Worm (Caenorhabditis elegans) whole organism, young adult: Measurements from ENCODE around the gene srd-12.
A peak's percentile ranks its signal among the peaks of the same experiment; 100 is the strongest.

Source experiments
- B0336.3 ChIP-seq: fragments of 200-800 bp; sonication (Bioruptor generic); IDR thresholded peaks from 2 replicates; pipeline ENCODE4 v1.3.6; 2022; ENCODE audit warnings: missing genetic modification characterization, missing compliant biosample characterization
- C17E4.6 ChIP-seq: fragments of 200-800 bp; sonication (Bioruptor generic); IDR thresholded peaks from 2 replicates; pipeline ENCODE4 v1.3.6; 2022; ENCODE audit warnings: missing genetic modification reagents, missing genetic modification characterization, missing compliant biosample characterization
- F10E7.11 ChIP-seq: sonication (generic microtip); optimal IDR thresholded peaks from 2 replicates; lab custom pipeline; 2017; ENCODE audit warnings: mild to moderate bottlenecking, missing genetic modification characterization, moderate library complexity, missing compliant biosample characterization
- F52B5.7 ChIP-seq: sonication (generic microtip); optimal IDR thresholded peaks from 2 replicates; lab custom pipeline; 2016; ENCODE audit warnings: mild to moderate bottlenecking, missing genetic modification characterization, missing compliant biosample characterization
- K12H6.12 ChIP-seq: fragments of 200-800 bp; sonication (Bioruptor generic); optimal IDR thresholded peaks from 2 replicates; lab custom pipeline; 2018; ENCODE audit warnings: mild to moderate bottlenecking, missing genetic modification characterization, missing compliant biosample characterization
- Y53F4B.3 ChIP-seq: fragments of 200-800 bp; sonication (Bioruptor generic); IDR thresholded peaks from 2 replicates; pipeline ENCODE4 v1.3.6; 2022; ENCODE audit warnings: missing genetic modification reagents, missing genetic modification characterization, missing compliant biosample characterization
- atf-7 ChIP-seq: sonication (generic microtip); optimal IDR thresholded peaks from 2 replicates; lab custom pipeline; 2017; ENCODE audit warnings: mild to moderate bottlenecking, missing genetic modification characterization, missing compliant biosample characterization
- bed-1 ChIP-seq: fragments of 200-800 bp; sonication (Bioruptor generic); IDR thresholded peaks from 2 replicates; pipeline ENCODE4 v1.3.6; 2022; ENCODE audit warnings: missing genetic modification reagents, missing genetic modification characterization, missing compliant biosample characterization
- cebp-1 ChIP-seq, 2 experiments: fragments of 200-800 bp in 1 of 2; sonication (Bioruptor generic) in 1 of 2; sonication (generic microtip) in 1 of 2; IDR thresholded peaks in 1 of 2; optimal IDR thresholded peaks in 1 of 2; 2 replicates each; pipeline versions ENCODE4 v1.3.6 to Lab custom; 2017 to 2022; ENCODE audit warnings: missing compliant biosample characterization in 2 of 2, missing genetic modification characterization in 2 of 2, mild to moderate bottlenecking in 1 of 2, missing genetic modification reagents in 1 of 2, moderate library complexity in 1 of 2
- ceh-100 ChIP-seq: fragments of 200-800 bp; sonication (Bioruptor generic); IDR thresholded peaks from 2 replicates; pipeline ENCODE4 v1.3.6; 2022; ENCODE audit warnings: missing genetic modification reagents, missing genetic modification characterization, missing compliant biosample characterization
- ceh-27 ChIP-seq: fragments of 200-800 bp; sonication (Bioruptor generic); optimal IDR thresholded peaks from 2 replicates; lab custom pipeline; 2018; ENCODE audit warnings: mild to moderate bottlenecking, missing genetic modification characterization, moderate library complexity, missing compliant biosample characterization
- ceh-79 ChIP-seq: sonication (generic microtip); optimal IDR thresholded peaks from 2 replicates; lab custom pipeline; 2017; ENCODE audit warnings: mild to moderate bottlenecking, missing genetic modification characterization, missing compliant biosample characterization
- ceh-91 ChIP-seq: fragments of 200-800 bp; sonication (Bioruptor generic); IDR thresholded peaks from 2 replicates; pipeline ENCODE4 v1.3.6; 2022; ENCODE audit warnings: missing genetic modification reagents, missing genetic modification characterization, missing compliant biosample characterization
- chd-7 ChIP-seq: sonication (generic microtip); optimal IDR thresholded peaks from 2 replicates; lab custom pipeline; 2016; ENCODE audit warnings: mild to moderate bottlenecking, missing genetic modification characterization, moderate library complexity, missing compliant biosample characterization
- die-1 ChIP-seq: sonication (generic microtip); optimal IDR thresholded peaks from 2 replicates; lab custom pipeline; 2016; ENCODE audit warnings: missing genotype, mild to moderate bottlenecking, missing genetic modification characterization, missing compliant biosample characterization
- dox-1 ChIP-seq: fragments of 200-800 bp; sonication (Bioruptor generic); IDR thresholded peaks from 2 replicates; pipeline ENCODE4 v1.3.6; 2022; ENCODE audit warnings: missing genetic modification reagents, missing genetic modification characterization, missing compliant biosample characterization
- dpl-1 ChIP-seq: fragments of 150-350 bp; optimal IDR thresholded peaks from 2 replicates; lab custom pipeline; 2014; ENCODE audit warnings: missing biosample characterization, missing genetic modification reagents, missing genetic modification characterization
- him-1 ChIP-seq: sonication (generic microtip); optimal IDR thresholded peaks from 2 replicates; lab custom pipeline; 2016; ENCODE audit warnings: missing genotype, missing genetic modification reagents, missing genetic modification characterization, missing compliant biosample characterization
- hmg-1.2 ChIP-seq: fragments of 200-800 bp; sonication (Bioruptor generic); IDR thresholded peaks from 2 replicates; pipeline ENCODE4 v1.3.6; 2022; ENCODE audit warnings: missing genetic modification reagents, missing genetic modification characterization, missing compliant biosample characterization
- let-607 ChIP-seq, 2 experiments: fragments of 200-800 bp in 1 of 2; sonication (Bioruptor generic) in 1 of 2; sonication (generic microtip) in 1 of 2; optimal IDR thresholded peaks; 2 replicates each; lab custom pipeline; 2016 to 2018; ENCODE audit warnings: mild to moderate bottlenecking in 2 of 2, missing compliant biosample characterization in 2 of 2, missing genetic modification characterization in 2 of 2, moderate library complexity in 2 of 2, missing genotype in 1 of 2
- lin-26 ChIP-seq: fragments of 200-800 bp; sonication (Bioruptor generic); IDR thresholded peaks from 2 replicates; pipeline ENCODE4 v1.3.6; 2022; ENCODE audit warnings: missing genetic modification reagents, missing genetic modification characterization, missing compliant biosample characterization
- lin-35 ChIP-seq, 3 experiments: fragments of 150-350 bp in 2 of 3; sonication (generic microtip) in 1 of 3; optimal IDR thresholded peaks; 2 replicates each; lab custom pipeline; 2014 to 2018; ENCODE audit warnings: missing biosample characterization in 3 of 3, missing genetic modification characterization in 3 of 3, missing genetic modification reagents in 3 of 3
- lin-40 ChIP-seq: sonication (generic microtip); optimal IDR thresholded peaks from 2 replicates; lab custom pipeline; 2016; ENCODE audit warnings: missing genetic modification characterization, mild to moderate bottlenecking, missing compliant biosample characterization, missing genotype, missing genetic modification reagents
- lin-54 ChIP-seq: fragments of 200-800 bp; sonication (Bioruptor generic); optimal IDR thresholded peaks from 2 replicates; lab custom pipeline; 2018; ENCODE audit warnings: mild to moderate bottlenecking, missing genetic modification characterization, missing compliant biosample characterization
- lsl-1 ChIP-seq: fragments of 200-800 bp; sonication (Bioruptor generic); optimal IDR thresholded peaks from 2 replicates; lab custom pipeline; 2018; ENCODE audit warnings: mild to moderate bottlenecking, missing genetic modification characterization, moderate library complexity, missing compliant biosample characterization
- lsy-27 ChIP-seq: sonication (generic microtip); optimal IDR thresholded peaks from 2 replicates; lab custom pipeline; 2017; ENCODE audit warnings: missing genetic modification characterization, mild to moderate bottlenecking, missing compliant biosample characterization, antibody characterized with exemption, missing genotype, borderline replicate concordance; ENCODE audit not compliant: insufficient read depth
- mes-4 ChIP-seq: sonication (generic microtip); optimal IDR thresholded peaks from 2 replicates; lab custom pipeline; 2016; ENCODE audit warnings: missing genotype, missing genetic modification characterization, missing compliant biosample characterization
- mxl-1 ChIP-seq: sonication (generic microtip); optimal IDR thresholded peaks from 2 replicates; lab custom pipeline; 2016; ENCODE audit warnings: missing genetic modification characterization, missing compliant biosample characterization
- nfyb-1 ChIP-seq: fragments of 200-800 bp; sonication (Bioruptor generic); IDR thresholded peaks from 2 replicates; pipeline ENCODE4 v1.3.6; 2022; ENCODE audit warnings: missing genetic modification reagents, missing genetic modification characterization, missing compliant biosample characterization
- nhr-80 ChIP-seq: sonication (generic microtip); optimal IDR thresholded peaks from 2 replicates; lab custom pipeline; 2016; ENCODE audit warnings: missing genetic modification characterization, missing compliant biosample characterization
- nhr-90 ChIP-seq: sonication (generic microtip); optimal IDR thresholded peaks from 2 replicates; lab custom pipeline; 2016; ENCODE audit warnings: missing genotype, mild to moderate bottlenecking, missing genetic modification characterization, missing compliant biosample characterization
- rpc-1 ChIP-seq, 2 experiments: fragments of 150-350 bp in 1 of 2; sonication (generic microtip) in 1 of 2; optimal IDR thresholded peaks; 2 replicates each; lab custom pipeline; 2014 to 2018; ENCODE audit warnings: missing biosample characterization in 1 of 2, missing genetic modification characterization in 1 of 2, missing genetic modification reagents in 1 of 2, missing genotype in 1 of 2
- snpc-1.1 ChIP-seq: sonication (generic microtip); optimal IDR thresholded peaks from 2 replicates; lab custom pipeline; 2017; ENCODE audit warnings: missing genetic modification characterization, mild to moderate bottlenecking, missing compliant biosample characterization, antibody characterized with exemption, moderate library complexity, missing genotype, missing genetic modification reagents; ENCODE audit not compliant: insufficient read depth
- snpc-3.4 ChIP-seq: sonication (generic microtip); optimal IDR thresholded peaks from 2 replicates; lab custom pipeline; 2017; ENCODE audit warnings: missing genetic modification characterization, mild to moderate bottlenecking, missing compliant biosample characterization, antibody characterized with exemption, moderate library complexity, missing genotype, missing genetic modification reagents
- snpc-4 ChIP-seq, 5 experiments: fragments of 150-350 bp in 1 of 5; sonication (generic microtip) in 4 of 5; optimal IDR thresholded peaks; 2 replicates each; lab custom pipeline; 2014 to 2018; ENCODE audit warnings: missing genetic modification characterization in 5 of 5, missing biosample characterization in 3 of 5, antibody characterized with exemption in 2 of 5, mild to moderate bottlenecking in 2 of 5, missing compliant biosample characterization in 2 of 5, missing genotype in 2 of 5, moderate library complexity in 2 of 5, missing genetic modification reagents in 1 of 5
- tbp1 ChIP-seq: fragments of 200-800 bp; sonication (Bioruptor generic); optimal IDR thresholded peaks from 2 replicates; lab custom pipeline; 2018; ENCODE audit warnings: mild to moderate bottlenecking, missing genetic modification characterization, missing compliant biosample characterization
- tbx-9 ChIP-seq: sonication (generic microtip); optimal IDR thresholded peaks from 2 replicates; lab custom pipeline; 2016; ENCODE audit warnings: borderline replicate concordance, missing genetic modification characterization, inconsistent platforms, missing compliant biosample characterization
- zfh-2 ChIP-seq: fragments of 200-800 bp; sonication (Bioruptor generic); conservative IDR thresholded peaks from 2 replicates; pipeline ENCODE4 v1.3.6; 2022; ENCODE audit warnings: missing genetic modification reagents, missing genetic modification characterization, missing compliant biosample characterization
- zim-3 ChIP-seq: sonication (generic microtip); optimal IDR thresholded peaks from 2 replicates; lab custom pipeline; 2017; ENCODE audit warnings: mild to moderate bottlenecking, missing genetic modification characterization, moderate library complexity, missing compliant biosample characterization
- ztf-25 ChIP-seq: fragments of 200-800 bp; sonication (Bioruptor generic); IDR thresholded peaks from 2 replicates; pipeline ENCODE4 v1.3.6; 2022; ENCODE audit warnings: missing genetic modification reagents, missing genetic modification characterization, missing compliant biosample characterization
- ztf-26 ChIP-seq: sonication (generic microtip); optimal IDR thresholded peaks from 2 replicates; lab custom pipeline; 2017; ENCODE audit warnings: missing genetic modification characterization, missing compliant biosample characterization
- ztf-28 ChIP-seq: fragments of 200-800 bp; sonication (Bioruptor generic); IDR thresholded peaks from 2 replicates; pipeline ENCODE4 v1.3.6; 2022; ENCODE audit warnings: missing genetic modification reagents, missing genetic modification characterization, missing compliant biosample characterization

srd-12 gene

DNA sequence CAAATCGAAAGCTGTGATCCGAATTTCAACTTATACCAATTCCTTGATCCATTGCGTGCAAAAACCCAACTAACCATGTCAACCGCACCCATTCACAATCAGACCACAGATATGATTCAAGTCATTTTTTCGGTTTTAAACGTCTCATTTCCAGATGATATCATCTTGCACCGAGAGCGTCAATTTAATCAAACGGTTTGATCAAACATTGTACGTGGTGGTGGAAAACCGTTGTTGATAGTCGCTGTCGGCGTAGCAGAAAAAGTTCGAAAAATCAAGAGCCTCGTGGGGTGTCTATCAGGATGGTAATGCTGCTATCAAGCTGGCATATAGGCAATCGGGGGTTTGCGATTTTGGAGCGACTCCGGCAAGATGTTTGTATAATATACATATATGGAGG lies 28.8 kb upstream of the srd-12 start:
- TF ChIP-seq chd-7 (tag; lab: Kevin White, UChicago) = no peak
- TF ChIP-seq ceh-100 (GFP tag; lab: Robert Waterston, UW) = no peak
- TF ChIP-seq atf-7 = peak; percentile 54
- TF ChIP-seq lsy-27 (tag; lab: Kevin White, UChicago) = no peak
- 0 out of 2 replicates have a peak, but pooled peaks have one; percentile 17 for TF ChIP-seq B0336.3 (GFP tag; lab: Robert Waterston, UW)
- no peak for TF ChIP-seq mes-4
- no peak for TF ChIP-seq F10E7.11 (tag; lab: Kevin White, UChicago)
- no peak for TF ChIP-seq zim-3
- no peak for TF ChIP-seq ztf-28 (GFP tag; lab: Robert Waterston, UW)
- no peak for TF ChIP-seq tbx-9 (tag; lab: Kevin White, UChicago)
- peak; percentile 62 for TF ChIP-seq nhr-80 (tag; lab: Kevin White, UChicago)

DNA sequence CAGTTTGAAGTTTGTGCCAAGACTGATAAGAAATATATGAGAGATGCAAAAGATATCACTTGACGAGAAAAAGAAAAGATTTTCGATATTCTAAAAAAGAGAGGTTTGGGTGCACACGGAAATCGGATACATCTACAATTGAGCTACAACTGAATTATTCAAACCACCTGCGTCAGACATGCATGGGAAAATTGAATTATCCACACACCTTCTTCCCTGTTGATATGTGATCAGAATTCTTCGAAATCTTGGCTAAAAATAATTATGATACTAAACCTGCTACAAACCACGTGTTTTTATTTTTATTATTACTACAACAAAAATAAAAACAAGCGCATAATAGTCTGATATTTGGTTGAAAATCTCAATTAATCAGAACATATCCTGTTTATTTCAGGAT lies 28.2 kb upstream of the srd-12 start:
- TF ChIP-seq rpc-1 (optimal IDR thresholded peaks at IDR 0.05; lab: Kevin White, UChicago) (no peak), rpc-1 (tag; optimal IDR thresholded peaks at IDR 0.05; lab: Kevin White, UChicago) (no peak), dpl-1 (GFP tag; lab: Kevin White, UChicago) (no peak), C17E4.6 (GFP tag; lab: Robert Waterston, UW) (no peak), snpc-3.4 (tag; lab: Kevin White, UChicago) (no peak), mxl-1 (no peak), snpc-4 (GFP tag; optimal IDR thresholded peaks at IDR 0.05; lab: Kevin White, UChicago) (no peak), snpc-4 (tag; optimal IDR thresholded peaks at IDR 0.05; lab: Kevin White, UChicago) (no peak)

DNA sequence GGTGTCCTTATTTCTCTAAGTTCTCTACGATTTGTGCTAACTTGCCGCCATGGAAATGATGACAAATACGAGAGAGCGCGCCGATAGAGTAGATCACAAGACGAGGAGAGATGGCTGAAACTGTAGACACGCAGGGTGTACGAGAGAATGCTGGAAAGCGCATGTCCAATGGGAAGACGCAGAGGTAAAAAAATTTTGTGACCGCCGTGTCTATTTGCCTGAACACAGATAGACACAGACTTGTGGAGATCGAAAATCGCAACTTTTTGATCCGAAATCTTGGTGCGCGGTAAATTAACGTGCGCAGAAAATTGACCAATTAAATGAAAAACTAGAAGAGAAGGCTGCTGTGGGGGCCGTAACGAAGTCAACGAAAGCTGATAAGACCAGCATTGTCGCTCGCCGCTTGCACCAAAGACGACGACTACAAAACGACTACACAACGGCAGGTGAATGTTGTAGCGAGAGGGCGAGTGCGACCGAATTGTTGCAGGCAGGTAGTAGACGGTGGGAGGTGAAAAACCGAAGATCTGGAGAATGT lies 27.1 kb upstream of the srd-12 start:
- no peak for TF ChIP-seq F52B5.7 (tag; lab: Kevin White, UChicago)
- peak; percentile 28 for TF ChIP-seq tbp1 (GFP tag; lab: Kevin White, UChicago)
- TF ChIP-seq lin-40 (tag; lab: Kevin White, UChicago) = peak; percentile 77
- 0 out of 2 replicates have a peak, but pooled peaks have one; percentile 28 for TF ChIP-seq ztf-28 (GFP tag; lab: Robert Waterston, UW)
- TF ChIP-seq ceh-27 = peak; percentile 9
- peak; percentile 44; the same call in 1 of the 2 replicates for TF ChIP-seq lin-26 (GFP tag; lab: Robert Waterston, UW)
- TF ChIP-seq ztf-26 (tag; lab: Kevin White, UChicago) = peak; percentile 57
- TF ChIP-seq lin-54 (GFP tag; lab: Kevin White, UChicago) = peak; percentile 48
- no peak for TF ChIP-seq let-607 (tag; optimal IDR thresholded peaks at IDR 0.05; lab: Kevin White, UChicago)
- TF ChIP-seq ztf-25 = no peak
- peak; percentile 41 for TF ChIP-seq nhr-90 (tag; lab: Kevin White, UChicago)
- peak; percentile 72 for TF ChIP-seq K12H6.12 (tag; lab: Kevin White, UChicago)
- 0 out of 2 replicates have a peak, but pooled peaks have one; percentile 26 for TF ChIP-seq ceh-91 (GFP tag; lab: Robert Waterston, UW)
- peak in 1 of 3 experiments; percentile 34 for TF ChIP-seq lin-35 (GFP tag; optimal IDR thresholded peaks at IDR 0.05; lab: Kevin White, UChicago)
- peak; percentile 30 for TF ChIP-seq atf-7
- 0 out of 2 replicates have a peak, but pooled peaks have one; percentile 48 for TF ChIP-seq cebp-1 (GFP tag; IDR thresholded peaks at IDR 0.05; lab: Robert Waterston, UW)
- peak; percentile 72 for TF ChIP-seq cebp-1 (tag; optimal IDR thresholded peaks at IDR 0.05; lab: Kevin White, UChicago)
- TF ChIP-seq bed-1 (GFP tag; lab: Robert Waterston, UW) = no peak
- TF ChIP-seq nfyb-1 (GFP tag; lab: Robert Waterston, UW) = peak; percentile 58; the same call in 1 of the 2 replicates
- no peak for TF ChIP-seq ceh-79 (tag; lab: Kevin White, UChicago)
- peak; percentile 18 for TF ChIP-seq dpl-1 (GFP tag; lab: Kevin White, UChicago)
- no peak for TF ChIP-seq snpc-1.1 (tag; lab: Kevin White, UChicago)
- peak; percentile 80; the same call in 1 of the 2 replicates for TF ChIP-seq zfh-2 (GFP tag; lab: Robert Waterston, UW)
- peak; percentile 90 for TF ChIP-seq hmg-1.2 (GFP tag; lab: Robert Waterston, UW)
- TF ChIP-seq die-1 = peak; percentile 59
- TF ChIP-seq dox-1 (GFP tag; lab: Robert Waterston, UW) = peak; percentile 66
- TF ChIP-seq him-1 (tag; lab: Kevin White, UChicago) = no peak
- TF ChIP-seq Y53F4B.3 (GFP tag; lab: Robert Waterston, UW) = no peak
- peak; percentile 39 for TF ChIP-seq lsl-1 (GFP tag; lab: Kevin White, UChicago)
- no peak for TF ChIP-seq zim-3
